Fruit fly (Drosophila melanogaster): ENCODE measurements around the gene CG6766.

DNA sequence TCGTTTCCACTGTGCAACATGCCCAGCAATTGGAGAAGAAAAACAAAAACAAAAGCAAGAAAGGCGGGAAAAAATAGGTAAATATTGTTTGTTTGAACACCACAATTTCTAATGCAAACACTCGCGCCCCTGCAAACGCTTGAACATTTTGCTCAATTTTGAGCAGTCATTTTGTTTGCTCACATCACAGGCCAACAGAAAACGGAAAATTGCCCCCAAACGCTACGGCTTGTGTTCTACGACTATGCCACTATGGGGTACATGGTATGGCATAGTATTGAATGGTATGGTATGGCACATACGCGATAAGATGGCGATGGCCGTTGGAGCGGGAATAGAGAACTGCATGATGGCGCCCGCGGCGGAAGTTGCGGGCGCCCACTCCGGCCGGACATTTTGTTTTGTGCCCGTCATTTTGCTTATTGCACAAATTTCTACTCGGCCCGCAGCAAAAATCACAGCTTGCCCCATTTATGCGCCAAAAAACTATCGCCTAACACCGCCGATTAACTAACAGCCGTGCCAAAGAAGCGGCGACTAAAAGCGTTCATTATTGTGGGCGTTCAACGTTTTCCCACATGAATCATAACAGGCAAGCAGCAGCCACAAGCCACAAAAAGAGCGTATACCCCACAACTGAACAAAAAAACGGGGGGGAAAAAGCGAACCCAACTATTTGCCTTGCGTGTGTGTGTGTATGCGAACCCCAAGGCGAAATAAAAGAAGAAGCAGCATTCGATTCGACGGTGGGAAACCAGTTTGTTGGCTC is 36.1 kb downstream of the CG6766 start:
- TF ChIP-seq fd59A (GFP tag; optimal IDR thresholded peaks at IDR 0.05) (peak; percentile 38), dac (GFP tag; optimal IDR thresholded peaks at IDR 0.05) (no peak), Ets96B (tag; optimal IDR thresholded peaks at IDR 0.05) (no peak), OdsH (GFP tag; optimal IDR thresholded peaks at IDR 0.05) (no peak), CG4318 (GFP tag; optimal IDR thresholded peaks at IDR 0.05) (no peak), topi (GFP tag; optimal IDR thresholded peaks at IDR 0.05) (no peak), fd85E (GFP tag; optimal IDR thresholded peaks at IDR 0.05) (no peak)
